Worm (Caenorhabditis elegans) whole organism, late embryonic: ENCODE results near the gene ets-10.

ENCODE experiments used
- C08G9.2 ChIP-seq: sonication (generic microtip); optimal IDR thresholded peaks from 2 replicates; lab custom pipeline; 2016; ENCODE audit warnings: mild to moderate bottlenecking, missing genetic modification characterization, moderate library complexity, missing compliant biosample characterization
- ceh-18 ChIP-seq: sonication (generic microtip); optimal IDR thresholded peaks from 2 replicates; lab custom pipeline; 2016; ENCODE audit warnings: missing genetic modification characterization, missing compliant biosample characterization
- dmd-4 ChIP-seq: sonication (generic microtip); optimal IDR thresholded peaks from 2 replicates; lab custom pipeline; 2016; ENCODE audit warnings: borderline replicate concordance, missing genetic modification characterization, missing compliant biosample characterization
- dve-1 ChIP-seq: sonication (generic microtip); optimal IDR thresholded peaks from 2 replicates; lab custom pipeline; 2017; ENCODE audit warnings: antibody characterized with exemption, mild to moderate bottlenecking, missing genetic modification characterization, missing compliant biosample characterization
- fax-1 ChIP-seq: sonication (generic microtip); optimal IDR thresholded peaks from 2 replicates; lab custom pipeline; 2016; ENCODE audit warnings: missing genotype, missing genetic modification characterization, missing compliant biosample characterization
- fkh-10 ChIP-seq: fragments of 150-350 bp; optimal IDR thresholded peaks from 2 replicates; lab custom pipeline; 2014; ENCODE audit warnings: missing biosample characterization, missing genetic modification reagents, missing genetic modification characterization
- hlh-15 ChIP-seq: sonication (generic microtip); optimal IDR thresholded peaks from 2 replicates; lab custom pipeline; 2016; ENCODE audit warnings: missing genetic modification characterization, missing compliant biosample characterization
- nfya-1 ChIP-seq: sonication (generic microtip); optimal IDR thresholded peaks from 2 replicates; lab custom pipeline; 2017; ENCODE audit warnings: missing genetic modification characterization, mild to moderate bottlenecking, missing compliant biosample characterization, antibody characterized with exemption, moderate library complexity
- nhr-11 ChIP-seq: fragments of 150-350 bp; optimal IDR thresholded peaks from 2 replicates; lab custom pipeline; 2014; ENCODE audit warnings: missing biosample characterization, missing genetic modification characterization
- pha-4 ChIP-seq: fragments of 150-350 bp; optimal IDR thresholded peaks from 2 replicates; lab custom pipeline; 2018; ENCODE audit warnings: missing biosample characterization, missing genetic modification reagents, missing genetic modification characterization
- pros-1 ChIP-seq: fragments of 150-350 bp; optimal IDR thresholded peaks from 2 replicates; lab custom pipeline; 2014; ENCODE audit warnings: missing biosample characterization, missing genetic modification reagents, missing genetic modification characterization
- unc-3 ChIP-seq, 2 experiments: fragments of 200-800 bp in 1 of 2; sonication (Bioruptor generic) in 1 of 2; sonication (generic microtip) in 1 of 2; conservative IDR thresholded peaks in 1 of 2; optimal IDR thresholded peaks in 1 of 2; 2 replicates each; pipeline versions ENCODE4 v1.3.6 to Lab custom; 2016 to 2022; ENCODE audit warnings: missing compliant biosample characterization in 2 of 2, missing genetic modification characterization in 2 of 2, missing genetic modification reagents in 1 of 2

DNA sequence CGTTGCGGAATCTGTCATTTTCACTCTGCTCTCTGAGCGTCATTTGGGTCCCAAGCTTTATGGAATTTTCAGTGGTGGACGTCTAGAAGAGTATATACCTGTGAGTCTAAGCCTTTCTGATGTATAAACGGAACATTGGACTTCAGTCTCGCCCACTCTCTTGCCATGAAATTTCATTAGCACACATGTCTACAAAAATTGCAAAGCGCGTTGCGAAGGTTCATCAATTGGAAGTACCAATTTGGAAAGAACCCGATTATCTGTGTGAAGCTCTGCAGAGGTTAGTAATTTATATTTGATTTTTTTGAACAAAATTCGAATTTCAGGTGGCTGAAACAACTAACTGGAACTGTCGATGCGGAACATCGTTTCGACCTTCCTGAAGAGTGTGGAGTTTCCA is 5.8 kb downstream of the ets-10 start:
- TF ChIP-seq pros-1 (tag; lab: Kevin White, UChicago) (no peak), dmd-4 (tag; lab: Kevin White, UChicago) (no peak), fkh-10 (GFP tag; lab: Kevin White, UChicago) (no peak), fax-1 (tag; lab: Kevin White, UChicago) (no peak), nfya-1 (tag; lab: Kevin White, UChicago) (no peak), C08G9.2 (tag; lab: Kevin White, UChicago) (no peak), ceh-18 (tag; lab: Kevin White, UChicago) (no peak), pha-4 (tag; lab: Kevin White, UChicago) (no peak), unc-3 (GFP tag; conservative IDR thresholded peaks at IDR 0.05; lab: Robert Waterston, UW) (no peak), unc-3 (tag; optimal IDR thresholded peaks at IDR 0.05; lab: Kevin White, UChicago) (no peak), hlh-15 (tag; lab: Kevin White, UChicago) (no peak), nhr-11 (tag; lab: Kevin White, UChicago) (no peak), dve-1 (no peak)
